Worm (Caenorhabditis elegans) whole organism, young adult: ENCODE results near the gene cyn-10.

Source experiments
- F22D6.2 ChIP-seq: sonication (generic microtip); optimal IDR thresholded peaks from 2 replicates; lab custom pipeline; 2016; ENCODE audit warnings: mild to moderate bottlenecking, missing genetic modification characterization, missing compliant biosample characterization
- K12H6.12 ChIP-seq: fragments of 200-800 bp; sonication (Bioruptor generic); optimal IDR thresholded peaks from 2 replicates; lab custom pipeline; 2018; ENCODE audit warnings: mild to moderate bottlenecking, missing genetic modification characterization, missing compliant biosample characterization
- Y95B8A.8 ChIP-seq: fragments of 200-800 bp; sonication (Bioruptor generic); IDR thresholded peaks from 2 replicates; pipeline ENCODE4 v1.3.6; 2022; ENCODE audit warnings: missing genetic modification reagents, missing genetic modification characterization, missing compliant biosample characterization
- ama-1 ChIP-seq, 3 experiments: fragments of 150-350 bp in 1 of 3; sonication (generic microtip) in 2 of 3; optimal IDR thresholded peaks; 2 replicates each; lab custom pipeline; 2014 to 2018; ENCODE audit warnings: missing biosample characterization in 2 of 3, missing genetic modification characterization in 2 of 3, missing genetic modification reagents in 2 of 3
- die-1 ChIP-seq: sonication (generic microtip); optimal IDR thresholded peaks from 2 replicates; lab custom pipeline; 2016; ENCODE audit warnings: missing genotype, mild to moderate bottlenecking, missing genetic modification characterization, missing compliant biosample characterization
- dpl-1 ChIP-seq: fragments of 150-350 bp; optimal IDR thresholded peaks from 2 replicates; lab custom pipeline; 2014; ENCODE audit warnings: missing biosample characterization, missing genetic modification reagents, missing genetic modification characterization
- efl-1 ChIP-seq: fragments of 150-350 bp; optimal IDR thresholded peaks from 2 replicates; lab custom pipeline; 2014; ENCODE audit warnings: missing biosample characterization, missing genetic modification reagents, missing genetic modification characterization
- him-1 ChIP-seq: sonication (generic microtip); optimal IDR thresholded peaks from 2 replicates; lab custom pipeline; 2016; ENCODE audit warnings: missing genotype, missing genetic modification reagents, missing genetic modification characterization, missing compliant biosample characterization
- hmg-1.2 ChIP-seq: fragments of 200-800 bp; sonication (Bioruptor generic); IDR thresholded peaks from 2 replicates; pipeline ENCODE4 v1.3.6; 2022; ENCODE audit warnings: missing genetic modification reagents, missing genetic modification characterization, missing compliant biosample characterization
- lin-35 ChIP-seq, 3 experiments: fragments of 150-350 bp in 2 of 3; sonication (generic microtip) in 1 of 3; optimal IDR thresholded peaks; 2 replicates each; lab custom pipeline; 2014 to 2018; ENCODE audit warnings: missing biosample characterization in 3 of 3, missing genetic modification characterization in 3 of 3, missing genetic modification reagents in 3 of 3
- lin-54 ChIP-seq: fragments of 200-800 bp; sonication (Bioruptor generic); optimal IDR thresholded peaks from 2 replicates; lab custom pipeline; 2018; ENCODE audit warnings: mild to moderate bottlenecking, missing genetic modification characterization, missing compliant biosample characterization
- lsl-1 ChIP-seq: fragments of 200-800 bp; sonication (Bioruptor generic); optimal IDR thresholded peaks from 2 replicates; lab custom pipeline; 2018; ENCODE audit warnings: mild to moderate bottlenecking, missing genetic modification characterization, moderate library complexity, missing compliant biosample characterization
- nhr-80 ChIP-seq: sonication (generic microtip); optimal IDR thresholded peaks from 2 replicates; lab custom pipeline; 2016; ENCODE audit warnings: missing genetic modification characterization, missing compliant biosample characterization
- sea-2 ChIP-seq: fragments of 200-800 bp; sonication (Bioruptor generic); IDR thresholded peaks from 2 replicates; pipeline ENCODE4 v1.3.6; 2022; ENCODE audit warnings: missing genetic modification characterization, missing compliant biosample characterization

DNA sequence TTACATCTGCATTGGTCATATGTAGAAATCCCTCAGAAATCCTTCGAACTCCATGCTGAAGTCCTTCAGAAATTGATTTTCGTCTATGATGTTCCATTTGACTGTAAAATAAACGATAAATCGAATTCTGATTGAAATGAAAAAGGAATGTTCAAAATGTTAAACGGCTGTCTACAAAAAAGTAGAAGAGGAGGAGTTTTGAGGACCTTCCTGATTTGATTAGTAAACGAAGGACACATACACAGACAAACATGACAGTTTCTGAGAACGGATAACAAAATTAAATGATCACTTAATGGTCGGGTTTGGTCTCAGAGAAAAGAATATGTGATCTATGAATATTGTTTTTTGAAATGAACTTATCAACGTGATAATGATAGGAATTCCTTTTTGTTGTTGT is 36.2 kb downstream of the cyn-10 start, which contains the start of gene slc-36.5:
- no peak for TF ChIP-seq him-1 (tag; lab: Kevin White, UChicago)
- no peak for TF ChIP-seq sea-2 (GFP tag; lab: Robert Waterston, UW)
- TF ChIP-seq efl-1, result no peak
- no peak for TF ChIP-seq nhr-80 (tag; lab: Kevin White, UChicago)
- TF ChIP-seq lsl-1 (GFP tag; lab: Kevin White, UChicago), result no peak
- TF ChIP-seq K12H6.12 (tag; lab: Kevin White, UChicago), result no peak
- no peak for TF ChIP-seq die-1 (tag; lab: Kevin White, UChicago)
- no peak for TF ChIP-seq Y95B8A.8
- no peak for TF ChIP-seq dpl-1
- TF ChIP-seq ama-1 (optimal IDR thresholded peaks at IDR 0.05; lab: Kevin White, UChicago), result no peak
- no peak for TF ChIP-seq ama-1 (GFP tag; optimal IDR thresholded peaks at IDR 0.05; lab: Kevin White, UChicago)
- TF ChIP-seq lin-35 (GFP tag; optimal IDR thresholded peaks at IDR 0.05; lab: Kevin White, UChicago), result no peak
- no peak for TF ChIP-seq hmg-1.2 (GFP tag; lab: Robert Waterston, UW)
- TF ChIP-seq F22D6.2 (tag; lab: Kevin White, UChicago), result no peak
- TF ChIP-seq lin-54 (GFP tag; lab: Kevin White, UChicago), result no peak
